Fruit fly (Drosophila melanogaster) whole organism, embryonic: Measurements from ENCODE around the gene Pgant35A.

ENCODE experiments used
- CG12659 ChIP-seq: fragments of 200-800 bp; sonication (Bioruptor generic); optimal IDR thresholded peaks from 3 replicates; lab custom pipeline; 2017; ENCODE audit warnings: mild to moderate bottlenecking, missing biosample characterization, missing genetic modification reagents, missing genetic modification characterization
- CG14710 ChIP-seq: fragments of 200-800 bp; sonication (Bioruptor generic); optimal IDR thresholded peaks from 3 replicates; lab custom pipeline; 2019; ENCODE audit warnings: missing biosample characterization, mild to moderate bottlenecking, missing genetic modification characterization, moderate library complexity
- CG8089 ChIP-seq: fragments of 200-800 bp; sonication (Bioruptor generic); optimal IDR thresholded peaks from 3 replicates; lab custom pipeline; 2016; ENCODE audit warnings: missing biosample characterization, missing genetic modification characterization
- HLH4C ChIP-seq: fragments of 200-800 bp; sonication (Bioruptor generic); IDR thresholded peaks from 3 replicates; pipeline ENCODE4 v1.3.6; 2022; ENCODE audit warnings: missing biosample characterization, missing genetic modification characterization; ENCODE audit not compliant: partially characterized antibody
- Kr ChIP-seq: fragments of 200-800 bp; sonication (Bioruptor generic); optimal IDR thresholded peaks from 2 replicates; lab custom pipeline; 2017; ENCODE audit warnings: missing biosample characterization, mild to moderate bottlenecking, missing genetic modification characterization
- Max ChIP-seq: fragments of 200-800 bp; sonication (Bioruptor generic); optimal IDR thresholded peaks from 2 replicates; lab custom pipeline; 2016; ENCODE audit warnings: missing biosample characterization, mild to moderate bottlenecking, missing genetic modification characterization
- NC2α ChIP-seq: fragments of 200-800 bp; sonication (Bioruptor generic); optimal IDR thresholded peaks from 2 replicates; lab custom pipeline; 2016; ENCODE audit warnings: missing biosample characterization, missing genetic modification characterization
- Optix ChIP-seq: fragments of 200-800 bp; sonication (Bioruptor generic); IDR thresholded peaks from 3 replicates; pipeline ENCODE4 v1.3.6; 2022; ENCODE audit warnings: missing biosample characterization, missing genetic modification characterization
- Taf1 ChIP-seq: fragments of 200-800 bp; sonication (Bioruptor generic); IDR thresholded peaks from 2 replicates; pipeline ENCODE4 v1.3.6; 2022; ENCODE audit warnings: missing biosample characterization, missing genetic modification characterization
- cad ChIP-seq: fragments of >200 bp; optimal IDR thresholded peaks from 2 replicates; lab custom pipeline; 2017; ENCODE audit warnings: missing biosample characterization, missing genetic modification characterization
- en ChIP-seq: fragments of 200-800 bp; sonication (Bioruptor generic); optimal IDR thresholded peaks from 2 replicates; lab custom pipeline; 2016; ENCODE audit warnings: missing biosample characterization, missing genetic modification characterization
- gem ChIP-seq: fragments of 200-800 bp; sonication (Bioruptor generic); optimal IDR thresholded peaks from 2 replicates; lab custom pipeline; 2019; ENCODE audit warnings: missing biosample characterization, mild to moderate bottlenecking, missing genetic modification characterization, moderate library complexity
- gt ChIP-seq: fragments of 200-800 bp; sonication (Bioruptor generic); IDR thresholded peaks from 2 replicates; pipeline ENCODE4 v1.3.6; 2022; ENCODE audit warnings: missing biosample characterization, missing genetic modification characterization
- jumu ChIP-seq: fragments of 200-800 bp; sonication (Bioruptor generic); optimal IDR thresholded peaks from 3 replicates; lab custom pipeline; 2016; ENCODE audit warnings: missing biosample characterization, missing genetic modification characterization

dm6 chr2L:14333965-14334364 lies 25.1 kb upstream of the Pgant35A start, which contains the start of gene CG33090:
- no peak for TF ChIP-seq en (GFP tag; lab: Kevin White, UChicago)
- TF ChIP-seq Optix (GFP tag; lab: Robert Waterston, UW) = no peak
- TF ChIP-seq jumu (GFP tag; lab: Kevin White, UChicago) = no peak
- TF ChIP-seq CG8089 (GFP tag; lab: Kevin White, UChicago) = no peak
- no peak for TF ChIP-seq HLH4C
- TF ChIP-seq CG14710 = no peak
- TF ChIP-seq cad (GFP tag; lab: Kevin White, UChicago) = no peak
- no peak for TF ChIP-seq gem
- TF ChIP-seq CG12659 (GFP tag; lab: Kevin White, UChicago) = no peak
- TF ChIP-seq Max = no peak
- TF ChIP-seq Kr (GFP tag; lab: Kevin White, UChicago) = no peak
- no peak for TF ChIP-seq Taf1
- no peak for TF ChIP-seq gt (GFP tag; lab: Robert Waterston, UW)
- TF ChIP-seq NC2α (GFP tag; lab: Kevin White, UChicago) = no peak
